Worm (Caenorhabditis elegans): ENCODE data around the gene F58E2.4.

Gene F58E2.4

ce11 chrIV:3482195-3482959 is 19.2 kb downstream of the F58E2.4 start, which contains the start of gene srz-82:
TSS of gene srz-82 (plus strand) at chrIV:3482895.
- TF ChIP-seq M03D4.4 (tag; optimal IDR thresholded peaks at IDR 0.05) (no peak), elt-1 (tag; optimal IDR thresholded peaks at IDR 0.05; ENCODE audit: borderline replicate concordance, insufficient read depth) (no peak), lin-32 (GFP tag; optimal IDR thresholded peaks at IDR 0.05) (no peak), lsy-2 (tag; optimal IDR thresholded peaks at IDR 0.05) (no peak), unc-120 (tag; optimal IDR thresholded peaks at IDR 0.05; ENCODE audit: poor library complexity, severe bottlenecking) (no peak), unc-39 (tag; optimal IDR thresholded peaks at IDR 0.05) (no peak), lin-13 (tag; optimal IDR thresholded peaks at IDR 0.05) (no peak)

- TF ChIP-seq nhr-237 (tag; optimal IDR thresholded peaks at IDR 0.05), result no peak
- no peak for TF ChIP-seq lin-32 (GFP tag; optimal IDR thresholded peaks at IDR 0.05)
- no peak for TF ChIP-seq pha-4 (tag; optimal IDR thresholded peaks at IDR 0.05)
- no peak for TF ChIP-seq unc-120 (tag; optimal IDR thresholded peaks at IDR 0.05; ENCODE audit: poor library complexity, severe bottlenecking)
- no peak for TF ChIP-seq ztf-11 (tag; optimal IDR thresholded peaks at IDR 0.05)
- TF ChIP-seq blmp-1 (tag; optimal IDR thresholded peaks at IDR 0.05), result no peak
- no peak for TF ChIP-seq bed-3 (GFP tag; optimal IDR thresholded peaks at IDR 0.05)
- TF ChIP-seq nhr-76 (tag; optimal IDR thresholded peaks at IDR 0.05), result no peak
- TF ChIP-seq flh-1 (GFP tag; optimal IDR thresholded peaks at IDR 0.05), result no peak
- no peak for TF ChIP-seq cnd-1 (tag; optimal IDR thresholded peaks at IDR 0.05)
- no peak for TF ChIP-seq elt-1 (tag; optimal IDR thresholded peaks at IDR 0.05; ENCODE audit: borderline replicate concordance, insufficient read depth)
- no peak for TF ChIP-seq ceh-83 (GFP tag; optimal IDR thresholded peaks at IDR 0.05)
- TF ChIP-seq ceh-43 (GFP tag; optimal IDR thresholded peaks at IDR 0.05), result no peak
- TF ChIP-seq snpc-4 (tag; optimal IDR thresholded peaks at IDR 0.05), result no peak
- TF ChIP-seq nhr-12 (tag; optimal IDR thresholded peaks at IDR 0.05), result no peak
- no peak for TF ChIP-seq mab-5 (tag; optimal IDR thresholded peaks at IDR 0.05)
- no peak for TF ChIP-seq ceh-39 (tag; optimal IDR thresholded peaks at IDR 0.05)
Observed at ce11 chrIV:3491477-3491876, 28.3 kb downstream of the F58E2.4 start, which contains the start of gene srz-78. TSS of gene srz-78 (plus strand) at chrIV:3491777.

ce11 chrIV:3493310-3493709 is 30.1 kb downstream of the F58E2.4 start, which contains the start of gene srz-79:
TSS of gene srz-79 (plus strand) at chrIV:3493610.
- TF ChIP-seq lin-32 (GFP tag; optimal IDR thresholded peaks at IDR 0.05), result no peak
- TF ChIP-seq ham-2 (GFP tag; optimal IDR thresholded peaks at IDR 0.05), result no peak
- TF ChIP-seq nhr-28 (tag; optimal IDR thresholded peaks at IDR 0.05), result no peak
- no peak for TF ChIP-seq bed-3 (GFP tag; optimal IDR thresholded peaks at IDR 0.05)
- no peak for TF ChIP-seq nhr-76 (tag; optimal IDR thresholded peaks at IDR 0.05)
- no peak for TF ChIP-seq ces-1 (GFP tag; optimal IDR thresholded peaks at IDR 0.05)
- TF ChIP-seq sptf-1 (tag; optimal IDR thresholded peaks at IDR 0.05), result no peak
- no peak for TF ChIP-seq mab-5 (tag; optimal IDR thresholded peaks at IDR 0.05)
- TF ChIP-seq ceh-39 (tag; optimal IDR thresholded peaks at IDR 0.05), result no peak
- no peak for TF ChIP-seq hlh-1 (tag; optimal IDR thresholded peaks at IDR 0.05)
- TF ChIP-seq ceh-83 (GFP tag; optimal IDR thresholded peaks at IDR 0.05), result no peak
- TF ChIP-seq mep-1 (tag; optimal IDR thresholded peaks at IDR 0.05), result no peak
- no peak for TF ChIP-seq snpc-4 (tag; optimal IDR thresholded peaks at IDR 0.05)
- no peak for TF ChIP-seq tbx-8 (GFP tag; optimal IDR thresholded peaks at IDR 0.05)
- no peak for TF ChIP-seq sem-2 (GFP tag; optimal IDR thresholded peaks at IDR 0.05)

ce11 chrIV:3496358-3496757 is 33.2 kb downstream of the F58E2.4 start, which contains the start of gene C09G12.17:
TSS of gene C09G12.17 (minus strand) at chrIV:3496458.
- TF ChIP-seq ceh-43 (GFP tag; optimal IDR thresholded peaks at IDR 0.05), result no peak

- TF ChIP-seq ceh-43 (GFP tag; optimal IDR thresholded peaks at IDR 0.05) (no peak), elt-1 (tag; optimal IDR thresholded peaks at IDR 0.05; ENCODE audit: borderline replicate concordance, insufficient read depth) (no peak), nhr-28 (tag; optimal IDR thresholded peaks at IDR 0.05) (no peak), hlh-1 (tag; optimal IDR thresholded peaks at IDR 0.05) (no peak), nhr-237 (tag; optimal IDR thresholded peaks at IDR 0.05) (no peak), mls-2 (tag; optimal IDR thresholded peaks at IDR 0.05) (no peak), ceh-39 (tag; optimal IDR thresholded peaks at IDR 0.05) (no peak), sem-2 (GFP tag; optimal IDR thresholded peaks at IDR 0.05) (no peak), M03D4.4 (tag; optimal IDR thresholded peaks at IDR 0.05) (no peak)
Observed at ce11 chrIV:3497909-3498308, 34.7 kb downstream of the F58E2.4 start, which contains the start of gene ceh-53. TSS of gene ceh-53 (plus strand) at chrIV:3498209.

Data from whole organism, mixed stage, embryonic.